Worm (Caenorhabditis elegans): Measurements from ENCODE around the gene paa-1.

paa-1 gene

DNA sequence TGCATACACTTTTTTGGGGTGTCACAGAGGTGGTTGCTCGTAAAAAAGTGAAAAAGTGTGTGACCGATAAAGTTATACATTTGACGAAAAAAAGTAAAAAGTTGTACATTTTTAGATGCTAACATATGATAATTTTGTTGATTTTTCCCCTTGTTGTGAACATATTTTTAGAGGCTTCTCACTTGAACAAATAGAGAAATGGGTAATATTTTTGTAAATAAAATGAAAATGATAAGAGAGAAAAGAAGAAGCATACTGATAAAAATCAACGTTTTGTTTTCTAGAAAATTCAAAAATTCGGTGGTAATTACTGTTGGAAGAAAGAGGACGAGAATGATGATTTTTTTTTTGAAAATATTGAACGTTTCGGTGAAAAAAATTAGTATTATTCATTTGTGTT, 30.3 kb upstream of the paa-1 start:
- TF ChIP-seq ztf-29 (GFP tag; IDR thresholded peaks at IDR 0.05) (no peak), ztf-23 (GFP tag; IDR thresholded peaks at IDR 0.05) (no peak), med-1 (GFP tag; optimal IDR thresholded peaks at IDR 0.05; ENCODE audit: insufficient read depth) (no peak), ref-1 (GFP tag; conservative IDR thresholded peaks at IDR 0.05) (no peak), cog-1 (tag; optimal IDR thresholded peaks at IDR 0.05) (no peak), flt-1 (GFP tag; IDR thresholded peaks at IDR 0.05) (no peak), T22C8.4 (GFP tag; IDR thresholded peaks at IDR 0.05) (no peak), tab-1 (GFP tag; IDR thresholded peaks at IDR 0.05) (no peak), klf-2 (GFP tag; conservative IDR thresholded peaks at IDR 0.05) (no peak)

- no peak for TF ChIP-seq ztf-23 (GFP tag; IDR thresholded peaks at IDR 0.05)
- TF ChIP-seq med-1 (GFP tag; optimal IDR thresholded peaks at IDR 0.05; ENCODE audit: insufficient read depth) = no peak
- no peak for TF ChIP-seq T22C8.4 (GFP tag; IDR thresholded peaks at IDR 0.05)
These were observed 29.1 kb upstream of the paa-1 start for ce11 chrIII:5421406-5421805.

DNA sequence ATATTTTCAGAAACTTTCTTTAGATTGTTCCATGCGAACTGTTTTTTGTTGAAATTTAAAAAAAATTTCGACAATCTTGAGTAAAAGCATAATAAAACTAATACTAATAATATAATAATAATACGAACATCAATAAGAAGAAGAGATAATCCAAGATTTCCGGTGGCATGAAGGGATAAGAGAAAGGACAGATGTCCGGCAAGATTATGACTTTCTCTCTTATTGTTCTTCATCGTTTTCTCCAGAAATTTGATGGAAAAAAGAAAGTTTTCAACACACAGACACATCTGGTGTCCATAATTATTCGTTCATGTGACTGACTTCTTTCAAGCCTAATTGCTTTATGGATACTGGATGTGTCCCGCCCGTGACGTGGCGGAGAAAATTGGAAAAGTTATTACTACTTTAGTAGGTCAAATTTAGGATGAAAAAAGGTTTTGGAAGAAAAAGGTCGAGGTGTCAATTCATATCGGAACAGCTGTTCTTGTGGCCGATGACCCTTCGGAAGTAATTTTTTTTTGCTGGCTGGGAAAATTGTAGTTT, 27.9 kb upstream of the paa-1 start:
- TF ChIP-seq klf-2 (GFP tag; conservative IDR thresholded peaks at IDR 0.05) (no peak), T22C8.4 (GFP tag; IDR thresholded peaks at IDR 0.05) (no peak), med-1 (GFP tag; optimal IDR thresholded peaks at IDR 0.05; ENCODE audit: insufficient read depth) (no peak), flt-1 (GFP tag; IDR thresholded peaks at IDR 0.05) (no peak), cog-1 (tag; optimal IDR thresholded peaks at IDR 0.05) (no peak), ref-1 (GFP tag; conservative IDR thresholded peaks at IDR 0.05) (no peak), tab-1 (GFP tag; IDR thresholded peaks at IDR 0.05) (no peak), ztf-23 (GFP tag; IDR thresholded peaks at IDR 0.05) (no peak)

- TF ChIP-seq med-1 (GFP tag; optimal IDR thresholded peaks at IDR 0.05; ENCODE audit: insufficient read depth) = no peak
These were observed 26.8 kb upstream of the paa-1 start, which contains the start of gene dnj-24 for ce11 chrIII:5423665-5424133. TSS of gene dnj-24 (minus strand) at chrIII:5424083.

- TF ChIP-seq tab-1 (GFP tag; IDR thresholded peaks at IDR 0.05) = no peak
- no peak for TF ChIP-seq klf-2 (GFP tag; conservative IDR thresholded peaks at IDR 0.05)
- no peak for TF ChIP-seq cog-1 (tag; optimal IDR thresholded peaks at IDR 0.05)
- no peak for TF ChIP-seq T22C8.4 (GFP tag; IDR thresholded peaks at IDR 0.05)
- TF ChIP-seq ref-1 (GFP tag; conservative IDR thresholded peaks at IDR 0.05) = no peak
- no peak for TF ChIP-seq ztf-29 (GFP tag; IDR thresholded peaks at IDR 0.05)
- no peak for TF ChIP-seq med-1 (GFP tag; optimal IDR thresholded peaks at IDR 0.05; ENCODE audit: insufficient read depth)
- TF ChIP-seq flt-1 (GFP tag; IDR thresholded peaks at IDR 0.05) = no peak
- no peak for TF ChIP-seq ztf-23 (GFP tag; IDR thresholded peaks at IDR 0.05)
These were observed 26.2 kb upstream of the paa-1 start for ce11 chrIII:5424363-5424762.

DNA sequence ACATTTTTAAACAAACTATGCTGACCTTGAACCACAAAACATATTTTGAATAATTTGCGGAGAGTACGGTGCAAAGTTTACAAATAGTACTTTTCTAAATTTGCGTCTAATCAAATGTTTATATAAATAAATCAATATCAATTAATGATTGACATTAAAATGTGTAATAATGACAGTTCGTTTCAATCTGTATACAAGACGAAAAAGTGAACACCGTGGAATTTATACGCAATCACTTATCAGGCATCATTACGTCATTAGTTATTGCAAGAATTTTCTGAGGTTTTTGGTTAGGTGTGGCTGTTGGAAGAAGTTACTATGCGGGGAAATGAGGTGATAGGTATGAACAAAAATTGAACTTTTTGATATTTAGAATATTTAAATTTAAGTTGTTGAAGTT, 23.4 kb upstream of the paa-1 start:
- TF ChIP-seq med-1 (GFP tag; optimal IDR thresholded peaks at IDR 0.05; ENCODE audit: insufficient read depth) (no peak), tab-1 (GFP tag; IDR thresholded peaks at IDR 0.05) (no peak), cog-1 (tag; optimal IDR thresholded peaks at IDR 0.05) (no peak), ztf-23 (GFP tag; IDR thresholded peaks at IDR 0.05) (no peak), flt-1 (GFP tag; IDR thresholded peaks at IDR 0.05) (no peak), klf-2 (GFP tag; conservative IDR thresholded peaks at IDR 0.05) (no peak), ztf-29 (GFP tag; IDR thresholded peaks at IDR 0.05) (no peak), ref-1 (GFP tag; conservative IDR thresholded peaks at IDR 0.05) (no peak)

- no peak for TF ChIP-seq cog-1 (tag; optimal IDR thresholded peaks at IDR 0.05)
- no peak for TF ChIP-seq flt-1 (GFP tag; IDR thresholded peaks at IDR 0.05)
- TF ChIP-seq klf-2 (GFP tag; conservative IDR thresholded peaks at IDR 0.05) = no peak
- no peak for TF ChIP-seq T22C8.4 (GFP tag; IDR thresholded peaks at IDR 0.05)
- no peak for TF ChIP-seq ztf-29 (GFP tag; IDR thresholded peaks at IDR 0.05)
- TF ChIP-seq ref-1 (GFP tag; conservative IDR thresholded peaks at IDR 0.05) = no peak
- TF ChIP-seq tab-1 (GFP tag; IDR thresholded peaks at IDR 0.05) = no peak
- TF ChIP-seq med-1 (GFP tag; optimal IDR thresholded peaks at IDR 0.05; ENCODE audit: insufficient read depth) = no peak
- TF ChIP-seq ztf-23 (GFP tag; IDR thresholded peaks at IDR 0.05) = no peak
These were observed 14.2 kb upstream of the paa-1 start for ce11 chrIII:5436306-5436705.

DNA sequence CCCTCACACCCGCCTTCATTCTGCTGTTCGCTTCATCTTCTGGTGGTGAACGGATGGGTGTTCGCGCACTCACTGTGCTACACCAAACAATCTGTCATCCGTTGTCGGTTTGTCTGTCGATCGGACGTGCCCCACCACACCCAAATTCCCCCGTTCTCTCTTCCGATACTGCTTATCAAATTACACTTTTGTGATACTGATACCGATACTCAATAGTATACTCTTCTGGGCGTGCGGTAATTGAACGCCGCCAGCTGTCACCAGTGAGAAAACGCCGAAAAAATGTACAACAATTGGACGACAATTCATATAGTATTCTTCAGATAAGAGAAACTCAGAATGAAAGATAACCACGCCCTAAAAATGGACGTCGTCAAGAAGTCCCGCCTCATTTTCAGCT, 12.5 kb upstream of the paa-1 start:
- TF ChIP-seq klf-2 (GFP tag; conservative IDR thresholded peaks at IDR 0.05) = no peak
- TF ChIP-seq ref-1 (GFP tag; conservative IDR thresholded peaks at IDR 0.05) = no peak
- no peak for TF ChIP-seq ztf-29 (GFP tag; IDR thresholded peaks at IDR 0.05)
- TF ChIP-seq T22C8.4 (GFP tag; IDR thresholded peaks at IDR 0.05) = no peak
- no peak for TF ChIP-seq flt-1 (GFP tag; IDR thresholded peaks at IDR 0.05)
- TF ChIP-seq cog-1 (tag; optimal IDR thresholded peaks at IDR 0.05) = no peak
- no peak for TF ChIP-seq med-1 (GFP tag; optimal IDR thresholded peaks at IDR 0.05; ENCODE audit: insufficient read depth)
- TF ChIP-seq ztf-23 (GFP tag; IDR thresholded peaks at IDR 0.05) = no peak
- TF ChIP-seq tab-1 (GFP tag; IDR thresholded peaks at IDR 0.05) = no peak

DNA sequence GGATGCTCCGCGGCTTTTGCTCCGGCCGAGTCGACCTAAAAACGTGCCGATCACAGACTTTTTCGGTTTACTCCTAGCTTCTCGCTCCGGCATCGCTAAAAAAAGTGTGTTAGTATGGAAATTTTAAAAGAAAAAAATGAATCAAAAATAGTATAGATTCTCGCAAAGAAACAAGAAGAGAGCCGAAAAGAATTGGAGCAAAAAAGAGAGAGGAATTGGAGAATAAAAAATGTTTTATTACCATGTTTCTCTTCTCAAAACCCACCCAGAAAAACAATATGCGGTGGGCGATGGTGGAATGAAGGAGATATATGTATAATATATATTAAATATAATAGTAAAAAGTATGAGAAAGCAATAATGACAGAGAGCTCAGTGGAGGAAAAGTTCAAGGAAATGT, 10.0 kb upstream of the paa-1 start, which contains the start of gene W03A5.6:
TSS of gene W03A5.6 (minus strand) at position 101 of the 400 bp plus-strand sequence.
- no peak for TF ChIP-seq T22C8.4 (GFP tag; IDR thresholded peaks at IDR 0.05)
- no peak for TF ChIP-seq med-1 (GFP tag; optimal IDR thresholded peaks at IDR 0.05; ENCODE audit: insufficient read depth)
- no peak for TF ChIP-seq ztf-23 (GFP tag; IDR thresholded peaks at IDR 0.05)
- TF ChIP-seq klf-2 (GFP tag; conservative IDR thresholded peaks at IDR 0.05) = no peak
- no peak for TF ChIP-seq flt-1 (GFP tag; IDR thresholded peaks at IDR 0.05)
- TF ChIP-seq ztf-29 (GFP tag; IDR thresholded peaks at IDR 0.05) = no peak
- no peak for TF ChIP-seq tab-1 (GFP tag; IDR thresholded peaks at IDR 0.05)
- TF ChIP-seq ref-1 (GFP tag; conservative IDR thresholded peaks at IDR 0.05) = no peak
- TF ChIP-seq cog-1 (tag; optimal IDR thresholded peaks at IDR 0.05) = no peak

DNA sequence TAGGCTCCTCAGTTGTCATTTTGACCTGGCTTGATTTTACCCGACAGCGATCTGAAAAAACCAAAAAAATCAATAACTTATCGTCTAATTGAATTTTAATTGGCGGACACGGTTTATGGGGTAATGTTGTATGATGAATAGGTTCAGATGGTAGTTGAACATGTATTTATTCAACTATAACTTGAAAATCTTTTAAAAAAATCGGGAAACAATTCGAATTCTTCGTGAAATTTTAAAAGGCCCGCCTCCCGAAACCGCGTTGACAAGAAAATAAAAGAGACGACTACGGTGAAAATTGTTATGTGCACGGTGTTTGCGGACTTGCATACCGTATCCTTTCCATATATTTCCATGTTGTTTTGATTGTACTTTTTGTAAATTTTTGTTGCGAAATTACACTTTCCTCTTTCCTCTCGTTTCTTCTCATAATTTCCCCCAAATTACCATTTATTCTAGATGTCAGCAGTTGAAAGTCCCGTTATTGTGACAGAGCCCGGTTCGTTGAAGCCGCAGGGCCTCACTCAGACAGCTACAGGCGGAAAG, 7.7 kb upstream of the paa-1 start, which contains the start of the genes T24G10.2 and disl-2:
TSS of gene T24G10.2 (minus strand) at position 51 of the 543 bp plus-strand sequence.
TSS of gene disl-2 (plus strand) at position 457 of the 543 bp plus-strand sequence.
- TF ChIP-seq T22C8.4 (GFP tag; IDR thresholded peaks at IDR 0.05) (peak; percentile 37; the same call in 1 of the 2 replicates), med-1 (GFP tag; optimal IDR thresholded peaks at IDR 0.05; ENCODE audit: insufficient read depth) (no peak), cog-1 (tag; optimal IDR thresholded peaks at IDR 0.05) (peak; percentile 38)

Measured in whole organism, midembryonic.